Worm (Caenorhabditis elegans) whole organism, L3 larva: ENCODE data around the gene nlg-1.

ENCODE experiments used
- R02D3.7 ChIP-seq: fragments of 150-350 bp; optimal IDR thresholded peaks from 2 replicates; lab custom pipeline; 2014; ENCODE audit warnings: missing biosample characterization, missing genetic modification characterization
- ZK546.5 ChIP-seq: sonication (generic microtip); optimal IDR thresholded peaks from 2 replicates; lab custom pipeline; 2017; ENCODE audit warnings: missing biosample characterization, missing genetic modification characterization
- aly-2 ChIP-seq: fragments of 150-350 bp; optimal IDR thresholded peaks from 2 replicates; lab custom pipeline; 2014; ENCODE audit warnings: missing biosample characterization, missing genetic modification characterization
- ama-1 ChIP-seq: fragments of 150-350 bp; optimal IDR thresholded peaks from 2 replicates; lab custom pipeline; 2018
- ceh-16 ChIP-seq: sonication (generic microtip); optimal IDR thresholded peaks from 2 replicates; lab custom pipeline; 2017; ENCODE audit warnings: missing biosample characterization, missing genetic modification characterization
- ceh-28 ChIP-seq: fragments of 150-350 bp; optimal IDR thresholded peaks from 2 replicates; lab custom pipeline; 2014; ENCODE audit warnings: missing biosample characterization, missing genetic modification reagents, missing genetic modification characterization
- ceh-82 ChIP-seq: fragments of 150-350 bp; optimal IDR thresholded peaks from 2 replicates; lab custom pipeline; 2014; ENCODE audit warnings: missing biosample characterization, missing genetic modification characterization
- ceh-9 ChIP-seq: sonication (generic microtip); optimal IDR thresholded peaks from 2 replicates; lab custom pipeline; 2018; ENCODE audit warnings: missing biosample characterization, missing genetic modification characterization
- daf-12 ChIP-seq: fragments of 150-350 bp; optimal IDR thresholded peaks from 2 replicates; lab custom pipeline; 2014; ENCODE audit warnings: missing biosample characterization, missing genetic modification reagents, missing genetic modification characterization
- egl-27 ChIP-seq: sonication (generic microtip); optimal IDR thresholded peaks from 4 replicates; lab custom pipeline; 2017; ENCODE audit warnings: missing biosample characterization, missing genetic modification reagents, missing genetic modification characterization
- egl-5 ChIP-seq: fragments of 150-350 bp; optimal IDR thresholded peaks from 2 replicates; lab custom pipeline; 2017; ENCODE audit warnings: missing biosample characterization, missing genetic modification reagents, missing genetic modification characterization, inconsistent platforms
- elt-1 ChIP-seq: fragments of 150-350 bp; optimal IDR thresholded peaks from 2 replicates; lab custom pipeline; 2014; ENCODE audit warnings: missing biosample characterization, missing genetic modification characterization
- elt-2 ChIP-seq: sonication (generic microtip); optimal IDR thresholded peaks from 2 replicates; lab custom pipeline; 2016; ENCODE audit warnings: missing genetic modification reagents, mild to moderate bottlenecking, missing genetic modification characterization, missing compliant biosample characterization
- elt-3 ChIP-seq, 3 experiments: fragments of 150-350 bp in 1 of 3; sonication (generic microtip) in 2 of 3; optimal IDR thresholded peaks; 2 replicates in 2 of 3; 4 replicates in 1 of 3; lab custom pipeline; 2014 to 2017; ENCODE audit warnings: missing biosample characterization in 3 of 3, missing genetic modification characterization in 3 of 3
- fkh-10 ChIP-seq: sonication (generic microtip); optimal IDR thresholded peaks from 2 replicates; lab custom pipeline; 2017; ENCODE audit warnings: missing biosample characterization, missing genetic modification reagents, missing genetic modification characterization
- fkh-2 ChIP-seq: fragments of 150-350 bp; optimal IDR thresholded peaks from 2 replicates; lab custom pipeline; 2014; ENCODE audit warnings: missing biosample characterization, missing genetic modification reagents, missing genetic modification characterization
- fos-1 ChIP-seq: fragments of 150-350 bp; optimal IDR thresholded peaks from 2 replicates; lab custom pipeline; 2014; ENCODE audit warnings: missing biosample characterization, missing genetic modification characterization
- hmg-11 ChIP-seq: sonication (generic microtip); optimal IDR thresholded peaks from 2 replicates; lab custom pipeline; 2016; ENCODE audit warnings: missing genetic modification characterization, missing compliant biosample characterization
- jun-1 ChIP-seq: fragments of 150-350 bp; optimal IDR thresholded peaks from 2 replicates; lab custom pipeline; 2014; ENCODE audit warnings: missing biosample characterization, missing genetic modification reagents, missing genetic modification characterization
- lin-15B ChIP-seq: fragments of 150-350 bp; optimal IDR thresholded peaks from 2 replicates; lab custom pipeline; 2014; ENCODE audit warnings: missing biosample characterization, missing genetic modification characterization
- lin-39 ChIP-seq: fragments of 150-350 bp; optimal IDR thresholded peaks from 2 replicates; lab custom pipeline; 2018; ENCODE audit warnings: missing biosample characterization, missing genetic modification reagents, missing genetic modification characterization
- mdl-1 ChIP-seq: fragments of 150-350 bp; optimal IDR thresholded peaks from 2 replicates; lab custom pipeline; 2014; ENCODE audit warnings: missing biosample characterization, missing genetic modification characterization
- mml-1 ChIP-seq: fragments of 150-350 bp; sonication (generic microtip); optimal IDR thresholded peaks from 3 replicates; lab custom pipeline; 2014; ENCODE audit warnings: missing biosample characterization, missing genetic modification characterization
- nfya-1 ChIP-seq: sonication (generic microtip); optimal IDR thresholded peaks from 2 replicates; lab custom pipeline; 2017; ENCODE audit warnings: missing genetic modification characterization, mild to moderate bottlenecking, missing compliant biosample characterization, antibody characterized with exemption, moderate library complexity; ENCODE audit not compliant: insufficient read depth
- nhr-11 ChIP-seq: fragments of 150-350 bp; optimal IDR thresholded peaks from 2 replicates; lab custom pipeline; 2014; ENCODE audit warnings: missing biosample characterization, missing genetic modification characterization
- nhr-12 ChIP-seq: fragments of 150-350 bp; optimal IDR thresholded peaks from 2 replicates; lab custom pipeline; 2014; ENCODE audit warnings: missing biosample characterization, missing genetic modification characterization
- nhr-23 ChIP-seq: fragments of 150-350 bp; optimal IDR thresholded peaks from 2 replicates; lab custom pipeline; 2014; ENCODE audit warnings: missing biosample characterization, missing genetic modification reagents, missing genetic modification characterization
- nhr-237 ChIP-seq: fragments of 150-350 bp; optimal IDR thresholded peaks from 2 replicates; lab custom pipeline; 2014; ENCODE audit warnings: missing biosample characterization, missing genetic modification characterization
- nhr-25 ChIP-seq: sonication (generic microtip); optimal IDR thresholded peaks from 2 replicates; lab custom pipeline; 2017; ENCODE audit warnings: missing biosample characterization, missing genetic modification characterization
- nhr-28 ChIP-seq: fragments of 150-350 bp; optimal IDR thresholded peaks from 2 replicates; lab custom pipeline; 2014; ENCODE audit warnings: missing biosample characterization, missing genetic modification characterization
- nhr-43 ChIP-seq: sonication (generic microtip); optimal IDR thresholded peaks from 2 replicates; lab custom pipeline; 2016; ENCODE audit warnings: mild to moderate bottlenecking, missing genetic modification characterization, missing compliant biosample characterization; ENCODE audit not compliant: poor library complexity, severe bottlenecking
- nhr-67 ChIP-seq: fragments of 150-350 bp; optimal IDR thresholded peaks from 2 replicates; lab custom pipeline; 2014; ENCODE audit warnings: missing biosample characterization, missing genetic modification characterization
- nhr-76 ChIP-seq: fragments of 150-350 bp; sonication (generic microtip); optimal IDR thresholded peaks from 5 replicates; lab custom pipeline; 2014; ENCODE audit warnings: missing biosample characterization, missing genetic modification characterization
- nhr-77 ChIP-seq: fragments of 150-350 bp; optimal IDR thresholded peaks from 2 replicates; lab custom pipeline; 2014; ENCODE audit warnings: missing biosample characterization, missing genetic modification characterization
- pha-4 ChIP-seq: fragments of 150-350 bp; optimal IDR thresholded peaks from 2 replicates; lab custom pipeline; 2014; ENCODE audit warnings: missing biosample characterization, missing genetic modification reagents, missing genetic modification characterization
- pqm-1 ChIP-seq: fragments of 150-350 bp; optimal IDR thresholded peaks from 2 replicates; lab custom pipeline; 2017; ENCODE audit warnings: missing biosample characterization, missing genetic modification characterization, inconsistent platforms
- skn-1 ChIP-seq: fragments of 150-350 bp; optimal IDR thresholded peaks from 2 replicates; lab custom pipeline; 2014; ENCODE audit warnings: missing biosample characterization, missing genetic modification characterization
- unc-62 ChIP-seq: fragments of 150-350 bp; sonication (generic microtip); optimal IDR thresholded peaks from 4 replicates; lab custom pipeline; 2014; ENCODE audit warnings: missing biosample characterization, missing genetic modification reagents, missing genetic modification characterization
- zag-1 ChIP-seq: fragments of 150-350 bp; optimal IDR thresholded peaks from 2 replicates; lab custom pipeline; 2014; ENCODE audit warnings: missing biosample characterization, missing genetic modification characterization
- ztf-4 ChIP-seq: fragments of 150-350 bp; optimal IDR thresholded peaks from 2 replicates; lab custom pipeline; 2014; ENCODE audit warnings: missing biosample characterization, missing genetic modification characterization

Gene nlg-1

ce11 chrX:13670966-13671365 lies 40.0 kb upstream of the nlg-1 start:
- TF ChIP-seq ceh-28 (tag; lab: Kevin White, UChicago) = no peak
- peak; percentile 44 for TF ChIP-seq lin-39 (tag; lab: Kevin White, UChicago)

ce11 chrX:13669641-13670040 lies 38.7 kb upstream of the nlg-1 start:
- TF ChIP-seq ceh-82 (tag; lab: Kevin White, UChicago) (no peak), elt-2 (tag; lab: Kevin White, UChicago) (peak; percentile 71), jun-1 (tag; lab: Kevin White, UChicago) (peak; percentile 12), ceh-28 (tag; lab: Kevin White, UChicago) (peak; percentile 54), pha-4 (peak; percentile 96), nfya-1 (peak; percentile 41), nhr-28 (tag; lab: Kevin White, UChicago) (no peak), hmg-11 (tag; lab: Kevin White, UChicago) (peak; percentile 4), pqm-1 (tag; lab: Kevin White, UChicago) (peak; percentile 43)

ce11 chrX:13668728-13669127 lies 37.8 kb upstream of the nlg-1 start, which contains the start of gene C04A11.2:
TSS of gene C04A11.2 (minus strand) at chrX:13668828.
- no peak for TF ChIP-seq zag-1
- TF ChIP-seq nhr-76 (tag; lab: Kevin White, UChicago) = no peak
- TF ChIP-seq ceh-16 (tag; lab: Kevin White, UChicago) = no peak
- TF ChIP-seq skn-1 (tag; lab: Kevin White, UChicago) = no peak
- no peak for TF ChIP-seq elt-1 (tag; lab: Kevin White, UChicago)
- no peak for TF ChIP-seq R02D3.7 (tag; lab: Kevin White, UChicago)
- no peak for TF ChIP-seq nhr-77 (tag; lab: Kevin White, UChicago)
- TF ChIP-seq egl-5 (tag; lab: Kevin White, UChicago) = no peak
- no peak for TF ChIP-seq mml-1 (tag; lab: Kevin White, UChicago)
- TF ChIP-seq jun-1 (tag; lab: Kevin White, UChicago) = no peak
- TF ChIP-seq ama-1 (lab: Kevin White, UChicago) = no peak
- no peak for TF ChIP-seq nhr-23
- no peak for TF ChIP-seq fkh-2 (tag; lab: Kevin White, UChicago)
- TF ChIP-seq lin-39 (tag; lab: Kevin White, UChicago) = no peak
- no peak for TF ChIP-seq ztf-4 (tag; lab: Kevin White, UChicago)
- TF ChIP-seq nhr-11 (tag; lab: Kevin White, UChicago) = no peak
- no peak for TF ChIP-seq hmg-11 (tag; lab: Kevin White, UChicago)
- TF ChIP-seq nhr-43 (tag; lab: Kevin White, UChicago) = no peak
- no peak for TF ChIP-seq ZK546.5 (tag; lab: Kevin White, UChicago)
- TF ChIP-seq nhr-237 (tag; lab: Kevin White, UChicago) = no peak

ce11 chrX:13666864-13667263 lies 35.9 kb upstream of the nlg-1 start:
- TF ChIP-seq fos-1 (tag; lab: Kevin White, UChicago) = no peak
- no peak for TF ChIP-seq nhr-67 (tag; lab: Kevin White, UChicago)
- no peak for TF ChIP-seq ZK546.5 (tag; lab: Kevin White, UChicago)
- no peak for TF ChIP-seq nhr-23
- TF ChIP-seq ztf-4 (tag; lab: Kevin White, UChicago) = no peak
- no peak for TF ChIP-seq nfya-1
- no peak for TF ChIP-seq zag-1
- no peak for TF ChIP-seq fkh-10 (GFP tag; lab: Kevin White, UChicago)
- no peak for TF ChIP-seq pqm-1 (tag; lab: Kevin White, UChicago)
- no peak for TF ChIP-seq daf-12 (tag; lab: Kevin White, UChicago)
- no peak for TF ChIP-seq ama-1 (lab: Kevin White, UChicago)
- TF ChIP-seq unc-62 (GFP tag; lab: Kevin White, UChicago) = no peak
- no peak for TF ChIP-seq nhr-43 (tag; lab: Kevin White, UChicago)

- no peak for TF ChIP-seq nhr-28 (tag; lab: Kevin White, UChicago)
- TF ChIP-seq nhr-11 (tag; lab: Kevin White, UChicago) = peak; percentile 33
- peak; percentile 86 for TF ChIP-seq jun-1 (tag; lab: Kevin White, UChicago)
- peak; percentile 30 for TF ChIP-seq egl-27 (tag; lab: Kevin White, UChicago)
- TF ChIP-seq nhr-25 (tag; lab: Kevin White, UChicago) = peak; percentile 46
- no peak for TF ChIP-seq ceh-16 (tag; lab: Kevin White, UChicago)
- peak; percentile 37 for TF ChIP-seq nhr-76 (tag; lab: Kevin White, UChicago)
- TF ChIP-seq nhr-237 (tag; lab: Kevin White, UChicago) = no peak
- no peak for TF ChIP-seq fkh-2 (tag; lab: Kevin White, UChicago)
- peak; percentile 43 for TF ChIP-seq skn-1 (tag; lab: Kevin White, UChicago)
- TF ChIP-seq ceh-82 (tag; lab: Kevin White, UChicago) = peak; percentile 37
- TF ChIP-seq pha-4 = peak; percentile 81
- peak; percentile 49 for TF ChIP-seq ama-1 (lab: Kevin White, UChicago)
- TF ChIP-seq elt-1 (tag; lab: Kevin White, UChicago) = peak; percentile 58
- peak; percentile 41 for TF ChIP-seq pqm-1 (tag; lab: Kevin White, UChicago)
- peak; percentile 49 for TF ChIP-seq elt-2 (tag; lab: Kevin White, UChicago)
- TF ChIP-seq lin-15B = peak; percentile 38
- no peak for TF ChIP-seq daf-12 (tag; lab: Kevin White, UChicago)
- no peak for TF ChIP-seq nhr-12 (tag; lab: Kevin White, UChicago)
- TF ChIP-seq hmg-11 (tag; lab: Kevin White, UChicago) = peak; percentile 99
- no peak for TF ChIP-seq ceh-9 (tag; lab: Kevin White, UChicago)
- no peak for TF ChIP-seq aly-2 (tag; lab: Kevin White, UChicago)
- TF ChIP-seq elt-3 (tag; optimal IDR thresholded peaks at IDR 0.05; lab: Kevin White, UChicago) = peak in 1 of 3 experiments; percentile 31
- TF ChIP-seq mdl-1 = no peak
- peak; percentile 38 for TF ChIP-seq R02D3.7 (tag; lab: Kevin White, UChicago)
- peak; percentile 49 for TF ChIP-seq ztf-4 (tag; lab: Kevin White, UChicago)
- no peak for TF ChIP-seq mml-1 (tag; lab: Kevin White, UChicago)
- peak; percentile 13 for TF ChIP-seq ceh-28 (tag; lab: Kevin White, UChicago)
- peak; percentile 81 for TF ChIP-seq nhr-43 (tag; lab: Kevin White, UChicago)
Measured at ce11 chrX:13665447-13665846, 34.5 kb upstream of the nlg-1 start.
